Fruit fly (Drosophila melanogaster) whole organism, adult: ENCODE data around the gene PIG-Wa.

Experiments used
- CG11617 ChIP-seq: fragments of 200-800 bp; sonication (Bioruptor generic); optimal IDR thresholded peaks from 2 replicates; lab custom pipeline; 2017; ENCODE audit warnings: mild to moderate bottlenecking, missing biosample characterization, missing genetic modification reagents, missing genetic modification characterization
- CG12768 ChIP-seq: fragments of 200-800 bp; sonication (Bioruptor generic); optimal IDR thresholded peaks from 2 replicates; lab custom pipeline; 2017; ENCODE audit warnings: missing biosample characterization, missing genetic modification characterization, mild to moderate bottlenecking, moderate library complexity, missing genetic modification reagents
- CG14711 ChIP-seq: fragments of 200-800 bp; sonication (Bioruptor generic); optimal IDR thresholded peaks from 2 replicates; lab custom pipeline; 2018; ENCODE audit warnings: missing biosample characterization, mild to moderate bottlenecking, missing genetic modification characterization, moderate library complexity
- CG1620 ChIP-seq: fragments of 200-800 bp; sonication (Bioruptor generic); optimal IDR thresholded peaks from 2 replicates; lab custom pipeline; 2016; ENCODE audit warnings: missing biosample characterization, missing genetic modification characterization
- CG33017 ChIP-seq: fragments of 200-800 bp; sonication (Bioruptor generic); optimal IDR thresholded peaks from 2 replicates; lab custom pipeline; 2018; ENCODE audit warnings: missing biosample characterization, mild to moderate bottlenecking, missing genetic modification characterization, moderate library complexity
- CG5204 ChIP-seq: fragments of 200-800 bp; sonication (Bioruptor generic); optimal IDR thresholded peaks from 2 replicates; lab custom pipeline; 2016; ENCODE audit warnings: missing biosample characterization, missing genetic modification characterization
- CG7045 ChIP-seq: fragments of 200-800 bp; sonication (Bioruptor generic); optimal IDR thresholded peaks from 2 replicates; lab custom pipeline; 2017; ENCODE audit warnings: missing biosample characterization, mild to moderate bottlenecking, missing genetic modification characterization
- CG7101 ChIP-seq: fragments of 200-800 bp; sonication (Bioruptor generic); optimal IDR thresholded peaks from 2 replicates; lab custom pipeline; 2018; ENCODE audit warnings: missing biosample characterization, mild to moderate bottlenecking, missing genetic modification characterization, moderate library complexity
- Clk ChIP-seq: fragments of 200-800 bp; sonication (Bioruptor generic); optimal IDR thresholded peaks from 2 replicates; lab custom pipeline; 2017; ENCODE audit warnings: missing biosample characterization, missing genetic modification characterization
- Crg-1 ChIP-seq: fragments of 200-800 bp; sonication (Bioruptor generic); optimal IDR thresholded peaks from 2 replicates; lab custom pipeline; 2016; ENCODE audit warnings: missing biosample characterization, missing genetic modification characterization
- Hr96 ChIP-seq: fragments of 200-800 bp; sonication (Bioruptor generic); optimal IDR thresholded peaks from 2 replicates; lab custom pipeline; 2016; ENCODE audit warnings: missing biosample characterization, missing genetic modification characterization
- Mnt ChIP-seq: fragments of 200-800 bp; sonication (Bioruptor generic); optimal IDR thresholded peaks from 2 replicates; lab custom pipeline; 2016; ENCODE audit warnings: missing biosample characterization, mild to moderate bottlenecking, missing genetic modification characterization
- bab1 ChIP-seq: fragments of 200-800 bp; sonication (Bioruptor generic); optimal IDR thresholded peaks from 3 replicates; lab custom pipeline; 2019; ENCODE audit warnings: missing biosample characterization, mild to moderate bottlenecking, missing genetic modification characterization, moderate library complexity
- cic ChIP-seq: fragments of 200-800 bp; sonication (Bioruptor generic); optimal IDR thresholded peaks from 2 replicates; lab custom pipeline; 2017; ENCODE audit warnings: missing biosample characterization, mild to moderate bottlenecking, missing genetic modification characterization, moderate library complexity
- cnc ChIP-seq, 2 experiments: fragments of >200 bp; optimal IDR thresholded peaks; 2 replicates each; lab custom pipeline; 2017
- kay ChIP-seq: fragments of 200-800 bp; sonication (Bioruptor generic); peaks from one replicate; lab custom pipeline; 2016; ENCODE audit warnings: missing biosample characterization, missing genetic modification characterization, borderline replicate concordance
- ovo ChIP-seq: fragments of 200-800 bp; sonication (Bioruptor generic); optimal IDR thresholded peaks from 2 replicates; lab custom pipeline; 2016; ENCODE audit warnings: missing biosample characterization, missing genetic modification characterization
- pad ChIP-seq: fragments of 200-800 bp; sonication (Bioruptor generic); optimal IDR thresholded peaks from 3 replicates; lab custom pipeline; 2017; ENCODE audit warnings: missing biosample characterization, missing genetic modification characterization, mild to moderate bottlenecking, moderate library complexity, missing genetic modification reagents
- tj ChIP-seq: fragments of 200-800 bp; sonication (Bioruptor generic); optimal IDR thresholded peaks from 3 replicates; lab custom pipeline; 2017; ENCODE audit warnings: missing biosample characterization, mild to moderate bottlenecking, missing genetic modification characterization, moderate library complexity
- toe ChIP-seq: fragments of 200-800 bp; sonication (Bioruptor generic); optimal IDR thresholded peaks from 2 replicates; lab custom pipeline; 2016; ENCODE audit warnings: missing biosample characterization, missing genetic modification characterization

Gene PIG-Wa

dm6 chr2L:2364200-2364754 is 18.7 kb upstream of the PIG-Wa start:
- TF ChIP-seq Clk (GFP tag; lab: Kevin White, UChicago) (no peak), CG12768 (no peak), cic (GFP tag; lab: Kevin White, UChicago) (no peak), Crg-1 (GFP tag; lab: Kevin White, UChicago) (no peak), CG7101 (no peak), Mnt (no peak), pad (GFP tag; lab: Kevin White, UChicago) (no peak), toe (GFP tag; lab: Kevin White, UChicago) (peak; percentile 2)

dm6 chr2L:2365077-2365651 is 17.8 kb upstream of the PIG-Wa start, which contains the start of the genes Rab5 and Axud1:
Gene Rab5, minus strand, starts transcription at chr2L:2365273.
Gene Axud1, plus strand, starts transcription at chr2L:2365345.
- TF ChIP-seq bab1 (GFP tag; lab: Kevin White, UChicago) (no peak), kay (GFP tag; lab: Kevin White, UChicago) (peak; percentile 99), pad (GFP tag; lab: Kevin White, UChicago) (peak; percentile 12), toe (GFP tag; lab: Kevin White, UChicago) (peak; percentile 12), CG5204 (GFP tag; lab: Kevin White, UChicago) (no peak), tj (GFP tag; lab: Kevin White, UChicago) (no peak), CG33017 (tag; lab: Kevin White, UChicago) (no peak), CG14711 (no peak), Mnt (peak; percentile 3)

dm6 chr2L:2365655-2366214 is 17.3 kb upstream of the PIG-Wa start:
- no peak for TF ChIP-seq pad (GFP tag; lab: Kevin White, UChicago)
- TF ChIP-seq cic (GFP tag; lab: Kevin White, UChicago): no peak
- TF ChIP-seq ovo (GFP tag; lab: Kevin White, UChicago): no peak
- TF ChIP-seq CG33017 (tag; lab: Kevin White, UChicago): no peak
- TF ChIP-seq CG7101: peak; percentile 0
- no peak for TF ChIP-seq Mnt
- TF ChIP-seq tj (GFP tag; lab: Kevin White, UChicago): no peak
- TF ChIP-seq kay (GFP tag; lab: Kevin White, UChicago): peak; percentile 79
- TF ChIP-seq CG5204 (GFP tag; lab: Kevin White, UChicago): no peak
- TF ChIP-seq CG12768: no peak
- TF ChIP-seq bab1 (GFP tag; lab: Kevin White, UChicago): no peak
- no peak for TF ChIP-seq CG7045 (GFP tag; lab: Kevin White, UChicago)
- TF ChIP-seq cnc (optimal IDR thresholded peaks at IDR 0.05; lab: Kevin White, UChicago): no peak

- peak; percentile 5 for TF ChIP-seq cic (GFP tag; lab: Kevin White, UChicago)
- TF ChIP-seq pad (GFP tag; lab: Kevin White, UChicago): no peak
Observed at dm6 chr2L:2370352-2370751, 12.7 kb upstream of the PIG-Wa start.

- peak; percentile 85 for TF ChIP-seq cic (GFP tag; lab: Kevin White, UChicago)
- TF ChIP-seq tj (GFP tag; lab: Kevin White, UChicago): peak; percentile 51
- no peak for TF ChIP-seq Crg-1 (GFP tag; lab: Kevin White, UChicago)
- TF ChIP-seq Hr96 (GFP tag; lab: Kevin White, UChicago): no peak
- TF ChIP-seq ovo (GFP tag; lab: Kevin White, UChicago): no peak
- peak; percentile 83 for TF ChIP-seq kay (GFP tag; lab: Kevin White, UChicago)
Observed at dm6 chr2L:2371406-2372111, 11.4 kb upstream of the PIG-Wa start, which contains the start of gene CG3597. Gene CG3597, minus strand, starts transcription at chr2L:2371524.

dm6 chr2L:2372112-2372449 is 10.9 kb upstream of the PIG-Wa start:
- peak; percentile 38 to 93 for TF ChIP-seq cnc (optimal IDR thresholded peaks at IDR 0.05; lab: Kevin White, UChicago)
- TF ChIP-seq tj (GFP tag; lab: Kevin White, UChicago): peak; percentile 62
- peak; percentile 65 for TF ChIP-seq kay (GFP tag; lab: Kevin White, UChicago)
- TF ChIP-seq CG12768: no peak

dm6 chr2L:2373818-2374746 is 8.9 kb upstream of the PIG-Wa start, which contains the start of the genes CG3609 and CG15390:
Gene CG3609, minus strand, starts transcription at chr2L:2374627.
Gene CG15390, plus strand, starts transcription at chr2L:2374713.
- peak; percentile 79 for TF ChIP-seq ovo (GFP tag; lab: Kevin White, UChicago)
- TF ChIP-seq cic (GFP tag; lab: Kevin White, UChicago): peak; percentile 86
- TF ChIP-seq toe (GFP tag; lab: Kevin White, UChicago): peak; percentile 90
- TF ChIP-seq kay (GFP tag; lab: Kevin White, UChicago): no peak
- peak; percentile 89 for TF ChIP-seq Hr96 (GFP tag; lab: Kevin White, UChicago)
- TF ChIP-seq bab1 (GFP tag; lab: Kevin White, UChicago): peak; percentile 94
- TF ChIP-seq Crg-1 (GFP tag; lab: Kevin White, UChicago): peak; percentile 86
- peak; percentile 65 for TF ChIP-seq CG14711
- peak; percentile 83 for TF ChIP-seq CG7101
- peak; percentile 62 for TF ChIP-seq pad (GFP tag; lab: Kevin White, UChicago)
- TF ChIP-seq Mnt: peak; percentile 96
- peak; percentile 86 for TF ChIP-seq CG11617 (GFP tag; lab: Kevin White, UChicago)
- peak; percentile 78 for TF ChIP-seq CG12768
- peak; percentile 67 for TF ChIP-seq tj (GFP tag; lab: Kevin White, UChicago)
- peak; percentile 95 for TF ChIP-seq CG1620
- peak; percentile 78 for TF ChIP-seq CG7045 (GFP tag; lab: Kevin White, UChicago)
- TF ChIP-seq CG33017 (tag; lab: Kevin White, UChicago): peak; percentile 92
- peak in 1 of 2 experiments; percentile 38 for TF ChIP-seq cnc (optimal IDR thresholded peaks at IDR 0.05; lab: Kevin White, UChicago)
- no peak for TF ChIP-seq Clk (GFP tag; lab: Kevin White, UChicago)
- TF ChIP-seq CG5204 (GFP tag; lab: Kevin White, UChicago): peak; percentile 88
